Fruit fly (Drosophila melanogaster) whole organism, embryonic: ENCODE results near the gene CG5921.

Experiments
- CG10209 ChIP-seq: fragments of 200-800 bp; sonication (Bioruptor generic); optimal IDR thresholded peaks from 3 replicates; lab custom pipeline; 2017; ENCODE audit warnings: missing biosample characterization, mild to moderate bottlenecking, missing genetic modification characterization, missing genetic modification reagents
- CG10565 ChIP-seq: fragments of 200-800 bp; sonication (Bioruptor generic); optimal IDR thresholded peaks from 3 replicates; lab custom pipeline; 2016; ENCODE audit warnings: missing biosample characterization, mild to moderate bottlenecking, missing genetic modification characterization
- CG12155 ChIP-seq: fragments of 200-800 bp; sonication (Bioruptor generic); optimal IDR thresholded peaks from 3 replicates; lab custom pipeline; 2016; ENCODE audit warnings: missing biosample characterization, missing genetic modification characterization
- CG14050 ChIP-seq: fragments of 200-800 bp; sonication (Bioruptor generic); IDR thresholded peaks from 3 replicates; pipeline ENCODE4 v1.3.6; 2022; ENCODE audit warnings: missing biosample characterization, missing genetic modification characterization
- CG15011 ChIP-seq: fragments of 200-800 bp; sonication (Bioruptor generic); optimal IDR thresholded peaks from 3 replicates; lab custom pipeline; 2018; ENCODE audit warnings: missing biosample characterization, mild to moderate bottlenecking, missing genetic modification characterization
- CG8281 ChIP-seq: fragments of 200-800 bp; sonication (Bioruptor generic); optimal IDR thresholded peaks from 2 replicates; lab custom pipeline; 2018; ENCODE audit warnings: missing biosample characterization, mild to moderate bottlenecking, missing genetic modification characterization, moderate library complexity
- Nf-YB ChIP-seq: fragments of 200-800 bp; sonication (Bioruptor generic); optimal IDR thresholded peaks from 3 replicates; lab custom pipeline; 2019; ENCODE audit warnings: missing biosample characterization, mild to moderate bottlenecking, missing genetic modification characterization, moderate library complexity
- Scr ChIP-seq: fragments of 200-800 bp; sonication (Bioruptor generic); IDR thresholded peaks from 2 replicates; pipeline ENCODE4 v1.3.6; 2022; ENCODE audit warnings: missing biosample characterization, missing genetic modification characterization; ENCODE audit not compliant: partially characterized antibody
- Usf ChIP-seq: fragments of 200-800 bp; sonication (Bioruptor generic); optimal IDR thresholded peaks from 2 replicates; lab custom pipeline; 2017; ENCODE audit warnings: missing genotype, missing biosample characterization, missing genetic modification characterization
- eve ChIP-seq, 2 experiments: fragments of >200 bp; optimal IDR thresholded peaks; 2 replicates each; lab custom pipeline; 2017; ENCODE audit warnings: missing biosample characterization in 2 of 2, missing genetic modification characterization in 2 of 2
- fu2 ChIP-seq: fragments of 200-800 bp; sonication (Bioruptor generic); optimal IDR thresholded peaks from 2 replicates; lab custom pipeline; 2016; ENCODE audit warnings: missing biosample characterization, missing genetic modification characterization
- phol ChIP-seq: fragments of 200-800 bp; sonication (Bioruptor generic); optimal IDR thresholded peaks from 3 replicates; lab custom pipeline; 2018; ENCODE audit warnings: missing biosample characterization, mild to moderate bottlenecking, missing genetic modification characterization, moderate library complexity

- TF ChIP-seq Nf-YB (GFP tag; lab: Kevin White, UChicago) (no peak), eve (GFP tag; optimal IDR thresholded peaks at IDR 0.05; lab: Kevin White, UChicago) (no peak), CG15011 (GFP tag; lab: Kevin White, UChicago) (no peak), CG10565 (GFP tag; lab: Kevin White, UChicago) (no peak), Usf (GFP tag; lab: Kevin White, UChicago) (no peak), fu2 (GFP tag; lab: Kevin White, UChicago) (no peak), Scr (GFP tag; lab: Robert Waterston, UW) (no peak), CG12155 (GFP tag; lab: Kevin White, UChicago) (no peak), phol (no peak), CG14050 (GFP tag; lab: Robert Waterston, UW) (no peak), CG8281 (tag; lab: Kevin White, UChicago) (no peak), CG10209 (GFP tag; lab: Kevin White, UChicago) (no peak)
Observed at dm6 chrX:6066316-6066715, 15.7 kb downstream of the CG5921 start, which contains the start of gene CG43115.
